Fruit fly (Drosophila melanogaster) whole organism, embryonic: Measurements from ENCODE around the gene CG3916.

Experiments used
- CG10209 ChIP-seq: fragments of 200-800 bp; sonication (Bioruptor generic); optimal IDR thresholded peaks from 3 replicates; lab custom pipeline; 2017; ENCODE audit warnings: missing biosample characterization, mild to moderate bottlenecking, missing genetic modification characterization, missing genetic modification reagents
- CG10462 ChIP-seq: fragments of 200-800 bp; sonication (Bioruptor generic); optimal IDR thresholded peaks from 2 replicates; lab custom pipeline; 2016; ENCODE audit warnings: missing biosample characterization, missing genetic modification characterization
- CG10543 ChIP-seq: fragments of 200-800 bp; sonication (Bioruptor generic); optimal IDR thresholded peaks from 3 replicates; lab custom pipeline; 2017; ENCODE audit warnings: missing biosample characterization, mild to moderate bottlenecking, missing genetic modification characterization, moderate library complexity
- CG13296 ChIP-seq: fragments of 200-800 bp; sonication (Bioruptor generic); optimal IDR thresholded peaks from 3 replicates; lab custom pipeline; 2018; ENCODE audit warnings: missing biosample characterization, mild to moderate bottlenecking, missing genetic modification characterization
- CG14667 ChIP-seq: fragments of 200-800 bp; sonication (Bioruptor generic); IDR thresholded peaks from 2 replicates; pipeline ENCODE4 v1.3.6; 2022; ENCODE audit warnings: missing biosample characterization, missing genetic modification characterization
- CG1602 ChIP-seq: fragments of 200-800 bp; sonication (Bioruptor generic); optimal IDR thresholded peaks from 3 replicates; lab custom pipeline; 2016; ENCODE audit warnings: missing biosample characterization, missing genetic modification characterization
- CG1647 ChIP-seq: fragments of 200-800 bp; sonication (Bioruptor generic); optimal IDR thresholded peaks from 3 replicates; lab custom pipeline; 2016; ENCODE audit warnings: missing biosample characterization, missing genetic modification characterization
- CG1792 ChIP-seq: fragments of 200-800 bp; sonication (Bioruptor generic); optimal IDR thresholded peaks from 2 replicates; lab custom pipeline; 2016; ENCODE audit warnings: missing biosample characterization, missing genetic modification characterization
- CG2199 ChIP-seq: fragments of 200-800 bp; sonication (Bioruptor generic); IDR thresholded peaks from 3 replicates; pipeline ENCODE4 v1.3.6; 2022; ENCODE audit warnings: missing biosample characterization, missing genetic modification characterization
- CG2889 ChIP-seq: fragments of 200-800 bp; sonication (Bioruptor generic); IDR thresholded peaks from 3 replicates; pipeline ENCODE4 v1.3.6; 2022; ENCODE audit warnings: missing biosample characterization, missing genetic modification characterization
- CG30020 ChIP-seq: fragments of 200-800 bp; optimal IDR thresholded peaks from 2 replicates; lab custom pipeline; 2019; ENCODE audit warnings: missing biosample characterization, mild to moderate bottlenecking, missing genetic modification characterization, moderate library complexity
- CG31441 ChIP-seq: fragments of 200-800 bp; sonication (Bioruptor generic); IDR thresholded peaks from 2 replicates; pipeline ENCODE4 v1.3.6; 2022; ENCODE audit warnings: missing biosample characterization, missing genetic modification characterization
- CG33557 ChIP-seq: fragments of 200-800 bp; sonication (Bioruptor generic); optimal IDR thresholded peaks from 2 replicates; lab custom pipeline; 2019; ENCODE audit warnings: missing biosample characterization, mild to moderate bottlenecking, missing genetic modification characterization, moderate library complexity
- CG34376 ChIP-seq: fragments of 200-800 bp; sonication (Bioruptor generic); optimal IDR thresholded peaks from 2 replicates; lab custom pipeline; 2018; ENCODE audit warnings: missing biosample characterization, mild to moderate bottlenecking, missing genetic modification characterization
- CG4730 ChIP-seq: fragments of 200-800 bp; sonication (Bioruptor generic); IDR thresholded peaks from 2 replicates; pipeline ENCODE4 v1.3.6; 2022; ENCODE audit warnings: missing biosample characterization, missing genetic modification characterization
- CG4854 ChIP-seq: fragments of 200-800 bp; sonication (Bioruptor generic); optimal IDR thresholded peaks from 2 replicates; lab custom pipeline; 2016; ENCODE audit warnings: missing biosample characterization, missing genetic modification characterization, inconsistent platforms
- CG7745 ChIP-seq: fragments of 200-800 bp; sonication (Bioruptor generic); optimal IDR thresholded peaks from 2 replicates; lab custom pipeline; 2018; ENCODE audit warnings: missing biosample characterization, mild to moderate bottlenecking, missing genetic modification characterization, moderate library complexity
- Dfd ChIP-seq, 2 experiments: fragments of >200 bp; optimal IDR thresholded peaks; 2 replicates each; lab custom pipeline; 2017; ENCODE audit warnings: missing biosample characterization in 2 of 2, missing genetic modification characterization in 2 of 2
- Ets65A ChIP-seq: fragments of 200-800 bp; sonication (Bioruptor generic); peaks from one replicate; lab custom pipeline; 2016; ENCODE audit warnings: missing biosample characterization, missing genetic modification characterization
- Fer3 ChIP-seq: fragments of 200-800 bp; sonication (Bioruptor generic); optimal IDR thresholded peaks from 2 replicates; lab custom pipeline; 2018; ENCODE audit warnings: missing biosample characterization, mild to moderate bottlenecking, missing genetic modification characterization, moderate library complexity
- Hey ChIP-seq: fragments of 200-800 bp; sonication (Bioruptor generic); optimal IDR thresholded peaks from 3 replicates; lab custom pipeline; 2018; ENCODE audit warnings: missing biosample characterization, mild to moderate bottlenecking, missing genetic modification characterization
- Hmr ChIP-seq: fragments of 200-800 bp; sonication (Bioruptor generic); optimal IDR thresholded peaks from 3 replicates; lab custom pipeline; 2017; ENCODE audit warnings: mild to moderate bottlenecking, missing biosample characterization, missing genetic modification reagents, missing genetic modification characterization
- PHDP ChIP-seq: fragments of 200-800 bp; sonication (Bioruptor generic); optimal IDR thresholded peaks from 3 replicates; lab custom pipeline; 2018; ENCODE audit warnings: missing biosample characterization, mild to moderate bottlenecking, missing genetic modification characterization, moderate library complexity
- Ssrp ChIP-seq: fragments of 200-800 bp; sonication (Bioruptor generic); optimal IDR thresholded peaks from 2 replicates; lab custom pipeline; 2018; ENCODE audit warnings: missing biosample characterization, mild to moderate bottlenecking, missing genetic modification characterization, moderate library complexity
- Vsx1 ChIP-seq: fragments of 200-800 bp; sonication (Bioruptor generic); optimal IDR thresholded peaks from 2 replicates; lab custom pipeline; 2017; ENCODE audit warnings: missing biosample characterization, mild to moderate bottlenecking, missing genetic modification characterization, missing genetic modification reagents
- bigmax ChIP-seq: fragments of 200-800 bp; sonication (Bioruptor generic); optimal IDR thresholded peaks from 2 replicates; lab custom pipeline; 2018; ENCODE audit warnings: missing biosample characterization, mild to moderate bottlenecking, missing genetic modification characterization
- chinmo ChIP-seq: fragments of 200-800 bp; sonication (Bioruptor generic); IDR thresholded peaks from 4 replicates; pipeline ENCODE4 v1.3.6; 2022; ENCODE audit warnings: missing biosample characterization, missing genetic modification characterization; ENCODE audit not compliant: partially characterized antibody
- crol ChIP-seq: fragments of 200-800 bp; sonication (Bioruptor generic); IDR thresholded peaks from 2 replicates; pipeline ENCODE4 v1.3.6; 2022; ENCODE audit warnings: missing biosample characterization, missing genetic modification characterization
- ftz-f1 ChIP-seq: fragments of 200-800 bp; sonication (Bioruptor generic); optimal IDR thresholded peaks from 2 replicates; lab custom pipeline; 2016; ENCODE audit warnings: missing biosample characterization, missing genetic modification characterization
- grn ChIP-seq: fragments of 200-800 bp; sonication (Bioruptor generic); optimal IDR thresholded peaks from 3 replicates; lab custom pipeline; 2017; ENCODE audit warnings: missing biosample characterization, missing genetic modification characterization
- ken ChIP-seq: fragments of 200-800 bp; sonication (Bioruptor generic); IDR thresholded peaks from 3 replicates; pipeline ENCODE4 v1.3.6; 2022; ENCODE audit warnings: missing biosample characterization, missing genetic modification characterization
- pho ChIP-seq: fragments of 200-800 bp; sonication (Bioruptor generic); optimal IDR thresholded peaks from 2 replicates; lab custom pipeline; 2016; ENCODE audit warnings: missing biosample characterization, missing genetic modification characterization
- pita ChIP-seq: fragments of 200-800 bp; sonication (Bioruptor generic); optimal IDR thresholded peaks from 2 replicates; lab custom pipeline; 2017; ENCODE audit warnings: missing biosample characterization, mild to moderate bottlenecking, missing genetic modification characterization
- scrt ChIP-seq: fragments of 200-800 bp; sonication (Bioruptor generic); optimal IDR thresholded peaks from 2 replicates; lab custom pipeline; 2018; ENCODE audit warnings: missing biosample characterization, mild to moderate bottlenecking, missing genetic modification characterization, moderate library complexity
- sens ChIP-seq: fragments of 200-800 bp; sonication (Bioruptor generic); peaks from one replicate; lab custom pipeline; 2016; ENCODE audit warnings: missing biosample characterization, missing genetic modification characterization
- sna ChIP-seq: fragments of 200-800 bp; sonication (Bioruptor generic); IDR thresholded peaks from 2 replicates; pipeline ENCODE4 v1.3.6; 2022; ENCODE audit warnings: missing biosample characterization, missing genetic modification characterization; ENCODE audit not compliant: partially characterized antibody
- sug ChIP-seq: fragments of 200-800 bp; optimal IDR thresholded peaks from 2 replicates; lab custom pipeline; 2019; ENCODE audit warnings: missing biosample characterization, mild to moderate bottlenecking, missing genetic modification characterization, moderate library complexity
- tap ChIP-seq: fragments of 200-800 bp; optimal IDR thresholded peaks from 3 replicates; lab custom pipeline; 2019; ENCODE audit warnings: missing biosample characterization, mild to moderate bottlenecking, missing genetic modification characterization, moderate library complexity
- zen ChIP-seq: fragments of 200-800 bp; sonication (Bioruptor generic); optimal IDR thresholded peaks from 3 replicates; lab custom pipeline; 2018; ENCODE audit warnings: missing biosample characterization, mild to moderate bottlenecking, missing genetic modification characterization, moderate library complexity

CG3916 gene

dm6 chr3R:12258437-12258836, 29.2 kb downstream of the CG3916 start, which contains the start of the genes CG44037 and svp:
CG44037 (plus strand) TSS chr3R:12258737.
svp (plus strand) TSS chr3R:12258737.
- TF ChIP-seq CG10462 (GFP tag; lab: Kevin White, UChicago) (no peak), sna (GFP tag; lab: Robert Waterston, UW) (no peak), CG14667 (GFP tag; lab: Robert Waterston, UW) (no peak), CG31441 (no peak), pho (GFP tag; lab: Kevin White, UChicago) (no peak), CG1647 (GFP tag; lab: Kevin White, UChicago) (no peak)

DNA sequence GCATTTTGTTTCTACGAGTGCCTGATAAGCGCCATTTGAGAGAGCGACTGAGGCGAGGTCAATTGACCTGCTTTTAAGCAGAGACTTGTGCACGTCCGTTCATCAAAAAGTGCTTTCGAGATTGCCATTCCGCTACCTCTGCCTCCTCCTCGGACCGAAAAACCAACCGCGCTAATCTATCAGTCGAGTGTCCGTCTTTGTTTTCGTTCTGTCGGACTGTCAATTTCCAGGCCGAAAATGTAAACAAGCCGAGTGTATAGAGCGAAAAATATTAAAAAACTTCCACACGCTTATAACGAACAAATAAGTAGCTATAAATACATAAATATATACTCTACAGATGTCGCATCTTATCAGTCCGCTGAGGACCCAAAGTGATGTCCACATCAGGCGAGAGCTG, 29.8 kb downstream of the CG3916 start:
- TF ChIP-seq sens (GFP tag; lab: Kevin White, UChicago) (peak; percentile 39), pita (GFP tag; lab: Kevin White, UChicago) (no peak), CG4854 (GFP tag; lab: Kevin White, UChicago) (no peak), CG10543 (peak; percentile 72), chinmo (GFP tag; lab: Robert Waterston, UW) (peak; percentile 61; the same call in 1 of the 4 replicates), Hmr (GFP tag; lab: Kevin White, UChicago) (peak; percentile 10), Hey (no peak), Vsx1 (GFP tag; lab: Kevin White, UChicago) (peak; percentile 4), CG34376 (GFP tag; lab: Kevin White, UChicago) (peak; percentile 84), CG30020 (tag; lab: Kevin White, UChicago) (no peak), crol (GFP tag; lab: Robert Waterston, UW) (peak; percentile 47; the same call in 1 of the 2 replicates), sug (tag; lab: Kevin White, UChicago) (peak; percentile 31)

dm6 chr3R:12259819-12260218, 30.6 kb downstream of the CG3916 start:
- TF ChIP-seq CG2889 (GFP tag; lab: Robert Waterston, UW) (no peak), CG2199 (GFP tag; lab: Robert Waterston, UW) (0 out of 3 replicates have a peak, but pooled peaks have one; percentile 72), CG1792 (GFP tag; lab: Kevin White, UChicago) (no peak), zen (tag; lab: Kevin White, UChicago) (peak; percentile 18), CG13296 (GFP tag; lab: Kevin White, UChicago) (no peak), tap (tag; lab: Kevin White, UChicago) (no peak), ken (GFP tag; lab: Robert Waterston, UW) (no peak), Ssrp (tag; lab: Kevin White, UChicago) (no peak), CG33557 (GFP tag; lab: Kevin White, UChicago) (no peak), Fer3 (no peak), CG7745 (tag; lab: Kevin White, UChicago) (no peak), bigmax (no peak), CG4730 (GFP tag; lab: Robert Waterston, UW) (no peak), grn (GFP tag; lab: Kevin White, UChicago) (peak; percentile 63), PHDP (tag; lab: Kevin White, UChicago) (no peak), Dfd (GFP tag; optimal IDR thresholded peaks at IDR 0.05; lab: Kevin White, UChicago) (no peak), CG10209 (GFP tag; lab: Kevin White, UChicago) (no peak)

DNA sequence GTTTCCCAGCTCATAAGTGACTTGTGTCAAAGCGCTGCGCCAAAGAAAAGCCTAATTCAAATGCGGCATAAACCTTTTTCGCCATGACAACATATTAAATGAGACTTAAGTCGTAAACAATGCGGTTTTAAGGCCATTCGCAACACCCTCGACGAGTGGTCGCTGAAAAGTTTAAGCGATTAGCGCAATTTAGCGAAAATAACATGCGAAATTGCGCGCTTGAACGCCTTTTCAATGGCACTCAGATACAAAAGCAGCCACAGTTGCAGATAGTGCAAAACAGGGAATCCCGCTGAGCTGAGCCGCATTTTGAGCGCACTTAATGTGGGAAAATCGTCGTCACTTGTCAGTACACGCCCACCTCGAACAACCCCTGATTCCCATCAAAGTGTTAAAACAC, 31.5 kb downstream of the CG3916 start, which contains the start of gene CG44038:
TSS of gene CG44038 (plus strand) at position 301 of the 400 bp plus-strand sequence.
- TF ChIP-seq ftz-f1, result no peak
- peak; percentile 89 for TF ChIP-seq Ets65A (GFP tag; lab: Kevin White, UChicago)
- no peak for TF ChIP-seq CG1602 (GFP tag; lab: Kevin White, UChicago)
- no peak for TF ChIP-seq scrt (GFP tag; lab: Kevin White, UChicago)
